Worm (Caenorhabditis elegans): Measurements from ENCODE around the gene cri-2.

DNA sequence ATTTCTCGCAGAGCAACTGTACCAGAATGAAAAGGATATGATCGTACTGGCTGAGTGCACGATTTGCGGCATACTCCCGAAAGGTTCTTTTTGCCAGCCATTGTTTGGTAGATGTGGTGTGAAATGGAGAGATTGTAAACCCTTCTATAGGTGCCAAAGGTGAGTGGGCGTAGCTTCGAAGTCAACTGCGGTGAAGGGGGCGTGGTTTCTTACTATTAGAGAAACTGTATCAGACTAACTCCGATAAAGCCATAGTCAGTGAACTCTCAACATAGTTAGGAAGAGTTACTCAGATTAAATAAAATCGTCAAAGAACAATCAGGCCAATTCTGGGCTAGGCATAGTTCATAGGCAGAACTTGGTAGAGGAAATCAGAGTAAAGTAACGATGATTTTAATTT is 24.3 kb upstream of the cri-2 start, which contains the start of gene F20D6.9:
- TF ChIP-seq tab-1 (GFP tag; IDR thresholded peaks at IDR 0.05), result no peak
- TF ChIP-seq cog-1 (tag; optimal IDR thresholded peaks at IDR 0.05), result no peak
- no peak for TF ChIP-seq flt-1 (GFP tag; IDR thresholded peaks at IDR 0.05)
- no peak for TF ChIP-seq T22C8.4 (GFP tag; IDR thresholded peaks at IDR 0.05)

Measured in whole organism, midembryonic.